Worm (Caenorhabditis elegans) whole organism, L2 larva: ENCODE results near the gene JC8.16.

ENCODE experiments used
- C34F6.9 ChIP-seq: fragments of 150-350 bp; optimal IDR thresholded peaks from 2 replicates; lab custom pipeline; 2014; ENCODE audit warnings: missing biosample characterization, missing genetic modification characterization
- R02D3.7 ChIP-seq: fragments of 150-350 bp; optimal IDR thresholded peaks from 2 replicates; lab custom pipeline; 2014; ENCODE audit warnings: missing biosample characterization, missing genetic modification characterization
- Y55F3AM.14 ChIP-seq: fragments of 200-800 bp; sonication (Bioruptor generic); optimal IDR thresholded peaks from 2 replicates; lab custom pipeline; 2018; ENCODE audit warnings: mild to moderate bottlenecking, missing genetic modification characterization, missing compliant biosample characterization
- alr-1 ChIP-seq: fragments of 150-350 bp; optimal IDR thresholded peaks from 2 replicates; lab custom pipeline; 2014; ENCODE audit warnings: missing biosample characterization, missing genetic modification characterization
- ama-1 ChIP-seq: fragments of 150-350 bp; optimal IDR thresholded peaks from 2 replicates; lab custom pipeline; 2018; ENCODE audit warnings: inconsistent platforms
- blmp-1 ChIP-seq: sonication (generic microtip); optimal IDR thresholded peaks from 2 replicates; lab custom pipeline; 2017; ENCODE audit warnings: missing genetic modification characterization, mild to moderate bottlenecking, missing compliant biosample characterization, antibody characterized with exemption, moderate library complexity; ENCODE audit not compliant: insufficient read depth
- ceh-16 ChIP-seq: fragments of 150-350 bp; optimal IDR thresholded peaks from 2 replicates; lab custom pipeline; 2014; ENCODE audit warnings: missing biosample characterization, missing genetic modification characterization
- ceh-82 ChIP-seq: fragments of 150-350 bp; optimal IDR thresholded peaks from 2 replicates; lab custom pipeline; 2014; ENCODE audit warnings: missing biosample characterization, missing genetic modification characterization
- crh-2 ChIP-seq: sonication (generic microtip); optimal IDR thresholded peaks from 2 replicates; lab custom pipeline; 2017; ENCODE audit warnings: missing biosample characterization, missing genetic modification characterization
- dmd-4 ChIP-seq: sonication (generic microtip); optimal IDR thresholded peaks from 2 replicates; lab custom pipeline; 2017; ENCODE audit warnings: missing biosample characterization, missing genetic modification characterization
- egl-27 ChIP-seq: sonication (generic microtip); optimal IDR thresholded peaks from 3 replicates; lab custom pipeline; 2017; ENCODE audit warnings: missing biosample characterization, missing genetic modification reagents, missing genetic modification characterization
- elt-1 ChIP-seq: fragments of 150-350 bp; optimal IDR thresholded peaks from 2 replicates; lab custom pipeline; 2014; ENCODE audit warnings: missing biosample characterization, missing genetic modification characterization
- elt-3 ChIP-seq: sonication (generic microtip); optimal IDR thresholded peaks from 2 replicates; lab custom pipeline; 2017; ENCODE audit warnings: missing biosample characterization, missing genetic modification characterization
- fos-1 ChIP-seq: fragments of 150-350 bp; optimal IDR thresholded peaks from 2 replicates; lab custom pipeline; 2014; ENCODE audit warnings: missing biosample characterization, missing genetic modification characterization
- lin-11 ChIP-seq: fragments of 150-350 bp; sonication (generic microtip); optimal IDR thresholded peaks from 2 replicates; lab custom pipeline; 2014; ENCODE audit warnings: missing biosample characterization, missing genetic modification characterization, inconsistent platforms, mixed read lengths
- lin-13 ChIP-seq: fragments of 150-350 bp; optimal IDR thresholded peaks from 2 replicates; lab custom pipeline; 2014; ENCODE audit warnings: missing biosample characterization, missing genetic modification reagents, missing genetic modification characterization
- mab-5 ChIP-seq: fragments of 150-350 bp; optimal IDR thresholded peaks from 2 replicates; lab custom pipeline; 2014; ENCODE audit warnings: missing biosample characterization, missing genetic modification characterization
- mdl-1 ChIP-seq, 2 experiments: fragments of 150-350 bp in 1 of 2; sonication (generic microtip) in 1 of 2; optimal IDR thresholded peaks; 2 replicates each; lab custom pipeline; 2017; ENCODE audit warnings: missing biosample characterization in 2 of 2, missing genetic modification characterization in 2 of 2
- nhr-10 ChIP-seq: sonication (generic microtip); optimal IDR thresholded peaks from 2 replicates; lab custom pipeline; 2017; ENCODE audit warnings: missing biosample characterization, missing genetic modification characterization
- nhr-11 ChIP-seq: fragments of 150-350 bp; optimal IDR thresholded peaks from 2 replicates; lab custom pipeline; 2014; ENCODE audit warnings: missing biosample characterization, missing genetic modification characterization
- nhr-129 ChIP-seq: fragments of 150-350 bp; optimal IDR thresholded peaks from 2 replicates; lab custom pipeline; 2014; ENCODE audit warnings: missing biosample characterization, missing genetic modification characterization
- nhr-21 ChIP-seq: fragments of 150-350 bp; optimal IDR thresholded peaks from 2 replicates; lab custom pipeline; 2014; ENCODE audit warnings: missing biosample characterization, missing genetic modification characterization
- nhr-25 ChIP-seq: fragments of 150-350 bp; sonication (generic microtip); optimal IDR thresholded peaks from 3 replicates; lab custom pipeline; 2014; ENCODE audit warnings: missing biosample characterization, missing genetic modification characterization
- nhr-6 ChIP-seq: fragments of 150-350 bp; optimal IDR thresholded peaks from 2 replicates; lab custom pipeline; 2014; ENCODE audit warnings: missing biosample characterization, missing genetic modification characterization
- nhr-77 ChIP-seq: fragments of 150-350 bp; optimal IDR thresholded peaks from 2 replicates; lab custom pipeline; 2014; ENCODE audit warnings: missing biosample characterization, missing genetic modification characterization
- peb-1 ChIP-seq: fragments of 150-350 bp; optimal IDR thresholded peaks from 2 replicates; lab custom pipeline; 2014; ENCODE audit warnings: missing biosample characterization, missing genetic modification characterization
- sem-4 ChIP-seq: fragments of 150-350 bp; optimal IDR thresholded peaks from 2 replicates; lab custom pipeline; 2014; ENCODE audit warnings: missing biosample characterization, missing genetic modification reagents, missing genetic modification characterization
- sma-3 ChIP-seq: sonication (generic microtip); optimal IDR thresholded peaks from 2 replicates; lab custom pipeline; 2016; ENCODE audit warnings: missing genetic modification reagents, missing genetic modification characterization, missing compliant biosample characterization
- sma-9 ChIP-seq, 2 experiments: fragments of 150-350 bp in 1 of 2; sonication (generic microtip) in 1 of 2; optimal IDR thresholded peaks; 2 replicates each; lab custom pipeline; 2014 to 2016; ENCODE audit warnings: missing genetic modification characterization in 2 of 2, mild to moderate bottlenecking in 1 of 2, missing biosample characterization in 1 of 2, missing compliant biosample characterization in 1 of 2, missing genetic modification reagents in 1 of 2, moderate library complexity in 1 of 2
- snpc-4 ChIP-seq: fragments of 150-350 bp; optimal IDR thresholded peaks from 2 replicates; lab custom pipeline; 2014; ENCODE audit warnings: missing biosample characterization, missing genetic modification characterization
- unc-62 ChIP-seq: fragments of 150-350 bp; optimal IDR thresholded peaks from 2 replicates; lab custom pipeline; 2014; ENCODE audit warnings: missing biosample characterization, missing genetic modification reagents, missing genetic modification characterization
- ztf-1 ChIP-seq: fragments of 200-800 bp; sonication (Bioruptor generic); conservative IDR thresholded peaks from 2 replicates; pipeline ENCODE4 v1.3.6; 2022; ENCODE audit warnings: missing genetic modification characterization, missing compliant biosample characterization
- ztf-11 ChIP-seq: sonication (generic microtip); optimal IDR thresholded peaks from 2 replicates; lab custom pipeline; 2017; ENCODE audit warnings: missing biosample characterization, missing genetic modification characterization

The JC8.16 gene

ce11 chrIV:13240842-13241143, 18.2 kb upstream of the JC8.16 start, which contains the start of gene lin-54:
Gene lin-54 (plus strand): TSS chrIV:13241044.
- TF ChIP-seq elt-1 (tag; lab: Kevin White, UChicago) (no peak), alr-1 (tag; lab: Kevin White, UChicago) (no peak), nhr-77 (tag; lab: Kevin White, UChicago) (no peak), ztf-1 (GFP tag; lab: Robert Waterston, UW) (no peak), ztf-11 (tag; lab: Kevin White, UChicago) (no peak), crh-2 (tag; lab: Kevin White, UChicago) (no peak), egl-27 (tag; lab: Kevin White, UChicago) (no peak), ceh-82 (tag; lab: Kevin White, UChicago) (no peak), unc-62 (no peak)

DNA sequence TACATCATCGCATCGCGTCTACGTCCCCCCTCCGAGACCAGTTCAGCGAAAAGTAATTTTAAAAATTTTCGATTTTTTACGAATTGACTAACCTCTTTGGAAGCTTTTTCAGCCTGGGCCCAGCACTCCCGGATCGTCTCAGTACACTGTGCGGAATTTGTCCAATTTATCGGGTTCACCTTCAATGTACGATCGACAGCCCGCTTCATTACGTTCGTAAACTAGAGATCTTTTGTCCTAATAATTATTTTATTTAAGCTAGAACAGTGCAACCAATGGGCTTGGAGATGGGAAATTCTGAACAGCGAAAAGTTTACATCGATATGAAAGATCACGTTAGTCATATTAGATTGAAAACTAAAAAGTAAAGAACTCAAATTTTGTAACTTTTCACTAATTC, 17.6 kb upstream of the JC8.16 start:
- TF ChIP-seq snpc-4 (tag; lab: Kevin White, UChicago) (no peak), nhr-10 (tag; lab: Kevin White, UChicago) (no peak), nhr-129 (tag; lab: Kevin White, UChicago) (no peak), crh-2 (tag; lab: Kevin White, UChicago) (no peak)

DNA sequence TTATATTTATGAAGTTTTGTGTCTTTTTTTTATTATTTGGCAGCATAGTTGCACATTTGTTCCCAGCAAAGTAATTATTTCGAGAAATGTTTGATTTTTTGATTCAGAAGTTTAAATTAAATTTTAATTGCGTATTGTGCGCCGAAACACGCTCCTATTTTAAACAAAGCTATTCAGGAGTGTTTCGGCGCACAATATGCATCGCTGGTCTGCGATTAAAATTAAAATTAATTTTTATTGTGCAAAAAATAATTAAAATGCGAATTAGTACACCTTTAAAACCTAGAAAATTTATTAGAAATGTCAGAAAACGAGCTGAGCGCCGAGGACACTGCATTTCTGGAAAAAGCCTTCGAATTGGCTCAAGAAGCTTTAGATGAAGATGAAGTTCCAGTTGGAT, 15.6 kb upstream of the JC8.16 start, which contains the start of gene JC8.4:
Gene JC8.4 (plus strand): TSS at position 301 of the 400 bp plus-strand sequence.
- no peak for TF ChIP-seq nhr-11
- TF ChIP-seq C34F6.9 (tag; lab: Kevin White, UChicago): no peak
- no peak for TF ChIP-seq alr-1 (tag; lab: Kevin White, UChicago)
- TF ChIP-seq ceh-82 (tag; lab: Kevin White, UChicago): no peak
- no peak for TF ChIP-seq nhr-77 (tag; lab: Kevin White, UChicago)
- no peak for TF ChIP-seq R02D3.7 (tag; lab: Kevin White, UChicago)
- TF ChIP-seq, all 48 proteins: peak for 0

- TF ChIP-seq blmp-1 (tag; lab: Kevin White, UChicago): no peak
- no peak for TF ChIP-seq nhr-21 (tag; lab: Kevin White, UChicago)
- TF ChIP-seq mdl-1 (tag; optimal IDR thresholded peaks at IDR 0.05; lab: Kevin White, UChicago): no peak
- no peak for TF ChIP-seq ama-1 (lab: Kevin White, UChicago)
- no peak for TF ChIP-seq dmd-4
- TF ChIP-seq crh-2 (tag; lab: Kevin White, UChicago): no peak
- no peak for TF ChIP-seq sma-9 (GFP tag; optimal IDR thresholded peaks at IDR 0.05; lab: Kevin White, UChicago)
- no peak for TF ChIP-seq sma-9 (tag; optimal IDR thresholded peaks at IDR 0.05; lab: Kevin White, UChicago)
- no peak for TF ChIP-seq mab-5 (tag; lab: Kevin White, UChicago)
- TF ChIP-seq Y55F3AM.14 (GFP tag; lab: Kevin White, UChicago): no peak
- no peak for TF ChIP-seq nhr-6 (tag; lab: Kevin White, UChicago)
- no peak for TF ChIP-seq lin-11
- no peak for TF ChIP-seq nhr-129 (tag; lab: Kevin White, UChicago)
- no peak for TF ChIP-seq ztf-1 (GFP tag; lab: Robert Waterston, UW)
- TF ChIP-seq, all 48 proteins: peak for 0
Measured at ce11 chrIV:13244024-13244423, 14.9 kb upstream of the JC8.16 start, which contains the start of gene cox-11. Gene cox-11 (plus strand): TSS chrIV:13244324.

- no peak for TF ChIP-seq nhr-129 (tag; lab: Kevin White, UChicago)
- no peak for TF ChIP-seq fos-1 (tag; lab: Kevin White, UChicago)
- TF ChIP-seq elt-3 (tag; lab: Kevin White, UChicago): no peak
- no peak for TF ChIP-seq blmp-1 (tag; lab: Kevin White, UChicago)
- TF ChIP-seq peb-1: no peak
- no peak for TF ChIP-seq snpc-4 (tag; lab: Kevin White, UChicago)
- TF ChIP-seq mdl-1 (tag; optimal IDR thresholded peaks at IDR 0.05; lab: Kevin White, UChicago): no peak
- TF ChIP-seq ceh-16: no peak
- no peak for TF ChIP-seq crh-2 (tag; lab: Kevin White, UChicago)
- TF ChIP-seq sma-9 (GFP tag; optimal IDR thresholded peaks at IDR 0.05; lab: Kevin White, UChicago): no peak
- TF ChIP-seq sma-9 (tag; optimal IDR thresholded peaks at IDR 0.05; lab: Kevin White, UChicago): no peak
- no peak for TF ChIP-seq nhr-10 (tag; lab: Kevin White, UChicago)
- TF ChIP-seq nhr-25 (tag; lab: Kevin White, UChicago): no peak
- no peak for TF ChIP-seq dmd-4
- TF ChIP-seq sem-4 (tag; lab: Kevin White, UChicago): no peak
- no peak for TF ChIP-seq lin-13 (GFP tag; lab: Kevin White, UChicago)
- TF ChIP-seq sma-3 (GFP tag; lab: Kevin White, UChicago): no peak
- TF ChIP-seq, all 48 proteins: peak for 0
Measured at ce11 chrIV:13246961-13247360, 12.0 kb upstream of the JC8.16 start, which contains the start of gene JC8.7. Gene JC8.7 (plus strand): TSS chrIV:13247261.
